Worm (Caenorhabditis elegans) whole organism, L2 larva: ENCODE results near the gene C53A3.1.

Experiments
- fos-1 ChIP-seq: fragments of 150-350 bp; optimal IDR thresholded peaks from 2 replicates; lab custom pipeline; 2014; ENCODE audit warnings: missing biosample characterization, missing genetic modification characterization
- gmeb-1 ChIP-seq: fragments of 150-350 bp; optimal IDR thresholded peaks from 2 replicates; lab custom pipeline; 2014; ENCODE audit warnings: missing biosample characterization, missing genetic modification characterization
- nhr-11 ChIP-seq: fragments of 150-350 bp; optimal IDR thresholded peaks from 2 replicates; lab custom pipeline; 2014; ENCODE audit warnings: missing biosample characterization, missing genetic modification characterization
- skn-1 ChIP-seq: sonication (generic microtip); optimal IDR thresholded peaks from 2 replicates; lab custom pipeline; 2017; ENCODE audit warnings: missing biosample characterization, missing genetic modification characterization

DNA sequence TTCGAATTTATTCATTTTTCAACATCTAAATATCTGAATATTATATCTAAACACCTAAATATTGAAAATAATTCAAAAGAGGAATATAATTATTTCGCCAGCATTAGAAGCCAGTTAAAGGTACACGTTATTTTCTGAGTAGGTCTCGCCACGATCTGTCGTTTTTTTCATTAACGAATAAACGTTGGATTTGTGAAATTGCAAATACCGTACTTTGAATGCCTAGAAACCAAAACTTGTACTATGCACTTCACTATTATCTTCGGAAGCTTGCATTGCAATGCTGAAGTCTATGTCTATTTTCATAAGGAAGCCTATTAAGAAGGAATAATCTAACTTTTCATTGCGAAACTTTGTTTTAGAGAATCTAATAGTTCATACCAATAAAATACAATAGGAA, 12.5 kb upstream of the C53A3.1 start:
- TF ChIP-seq gmeb-1 (no peak), fos-1 (tag; lab: Kevin White, UChicago) (no peak), nhr-11 (tag; lab: Kevin White, UChicago) (no peak), skn-1 (no peak)
